Worm (Caenorhabditis elegans): ENCODE results near the gene tost-1.

tost-1 gene

ce11 chrIII:4875663-4876062 is 2.4 kb downstream of the tost-1 start (continued):
- no peak for TF ChIP-seq isw-1 (GFP tag; IDR thresholded peaks at IDR 0.05)
- TF ChIP-seq nhr-85 (tag), result no peak
- TF ChIP-seq nhr-47 (tag; optimal IDR thresholded peaks at IDR 0.05), result peak; percentile 3
- TF ChIP-seq ceh-88 (GFP tag; IDR thresholded peaks at IDR 0.05), result no peak
- no peak for TF ChIP-seq pax-3 (tag; optimal IDR thresholded peaks at IDR 0.05)
- TF ChIP-seq fos-1 (tag; optimal IDR thresholded peaks at IDR 0.05), result no peak
- TF ChIP-seq mef-2 (tag; optimal IDR thresholded peaks at IDR 0.05), result no peak
- peak; percentile 56 for TF ChIP-seq dsc-1 (tag; optimal IDR thresholded peaks at IDR 0.05)
- TF ChIP-seq fkh-8 (tag; optimal IDR thresholded peaks at IDR 0.05), result peak; percentile 77
- no peak for TF ChIP-seq tlp-1 (tag; optimal IDR thresholded peaks at IDR 0.05)
- TF ChIP-seq ama-1 (optimal IDR thresholded peaks at IDR 0.05), result no peak
- TF ChIP-seq rnt-1 (tag; optimal IDR thresholded peaks at IDR 0.05), result no peak
- peak; percentile 61 for TF ChIP-seq lin-14 (GFP tag; optimal IDR thresholded peaks at IDR 0.05)
- no peak for TF ChIP-seq lir-3 (tag; optimal IDR thresholded peaks at IDR 0.05; ENCODE audit: poor library complexity)
- TF ChIP-seq fkh-4 (tag; optimal IDR thresholded peaks at IDR 0.05; ENCODE audit: borderline replicate concordance), result no peak
- TF ChIP-seq pqm-1 (tag; optimal IDR thresholded peaks at IDR 0.05), result no peak
- TF ChIP-seq dpl-1 (GFP tag; optimal IDR thresholded peaks at IDR 0.05), result peak in 1 of 3 experiments; percentile 40
- no peak for TF ChIP-seq hlh-4 (tag; optimal IDR thresholded peaks at IDR 0.05)
- no peak for TF ChIP-seq nhr-11 (tag; optimal IDR thresholded peaks at IDR 0.05)
- TF ChIP-seq nhr-90 (tag; optimal IDR thresholded peaks at IDR 0.05; ENCODE audit: poor library complexity), result no peak
- TF ChIP-seq lin-15B (tag; optimal IDR thresholded peaks at IDR 0.05), result no peak
- TF ChIP-seq tbx-2 (tag; optimal IDR thresholded peaks at IDR 0.05), result no peak

DNA sequence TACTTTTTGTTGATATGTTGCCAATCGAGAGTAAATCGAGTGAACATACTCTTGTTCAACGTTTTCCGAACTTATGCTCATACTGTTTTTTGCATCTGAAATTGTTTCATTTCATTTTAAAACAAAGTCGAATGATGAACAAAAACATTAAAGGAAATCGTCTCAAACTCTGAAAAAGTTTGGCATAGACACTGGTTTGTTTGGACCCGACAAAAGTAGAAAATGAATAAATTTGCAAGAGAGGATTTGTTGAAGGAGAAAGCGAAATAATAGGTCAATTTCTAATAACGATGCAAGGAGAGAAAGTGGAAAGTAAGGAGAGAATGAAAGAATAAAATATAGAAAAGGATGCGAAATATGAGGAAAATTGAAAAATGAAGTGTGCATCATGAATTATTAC is 3.4 kb downstream of the tost-1 start, which contains the start of gene C35D10.12:
Gene C35D10.12 (minus strand): TSS at position 101 of the 400 bp plus-strand sequence.
- TF ChIP-seq lin-13 (GFP tag; optimal IDR thresholded peaks at IDR 0.05) (no peak), efl-1 (optimal IDR thresholded peaks at IDR 0.05) (no peak), efl-1 (GFP tag; optimal IDR thresholded peaks at IDR 0.05 in 1 of 2) (peak in 1 of 2 experiments; percentile 31), xbp-1 (tag; optimal IDR thresholded peaks at IDR 0.05) (no peak), nhr-71 (tag; optimal IDR thresholded peaks at IDR 0.05) (no peak), nhr-237 (tag; optimal IDR thresholded peaks at IDR 0.05) (no peak), ama-1 (optimal IDR thresholded peaks at IDR 0.05) (no peak)

- TF ChIP-seq C34B4.2 (tag; optimal IDR thresholded peaks at IDR 0.05), result no peak
- TF ChIP-seq lin-39 (tag; optimal IDR thresholded peaks at IDR 0.05), result no peak
- no peak for TF ChIP-seq mab-9 (GFP tag; IDR thresholded peaks at IDR 0.05)
- no peak for TF ChIP-seq ztf-11 (tag; optimal IDR thresholded peaks at IDR 0.05)
- TF ChIP-seq sup-37 (GFP tag; optimal IDR thresholded peaks at IDR 0.05), result no peak
These were observed 4.7 kb downstream of the tost-1 start for ce11 chrIII:4873395-4873794.

DNA sequence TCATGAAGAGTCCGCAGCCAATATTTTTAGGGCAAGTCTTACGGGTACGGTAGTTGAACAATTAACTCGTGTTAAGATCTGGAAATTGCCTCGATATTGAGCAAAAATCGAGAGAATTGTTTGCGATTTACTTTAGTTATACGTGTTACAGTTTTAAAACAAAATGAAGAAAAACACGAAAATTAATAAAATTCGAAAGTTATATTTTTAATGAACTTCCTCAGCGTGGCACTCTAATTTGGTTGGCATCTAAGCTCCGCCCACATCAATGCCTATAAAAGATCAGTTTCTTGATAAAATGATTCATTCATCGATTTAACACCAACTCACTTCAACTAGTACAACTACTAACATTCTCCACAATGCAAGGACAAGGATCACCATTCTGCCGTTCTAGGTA is 7.6 kb downstream of the tost-1 start, which contains the start of gene gipc-1:
Gene gipc-1 (plus strand): TSS at position 301 of the 400 bp plus-strand sequence.
- TF ChIP-seq swsn-7 (tag; optimal IDR thresholded peaks at IDR 0.05), result no peak
- no peak for TF ChIP-seq ceh-8 (GFP tag; optimal IDR thresholded peaks at IDR 0.05)
- TF ChIP-seq nhr-12 (tag; optimal IDR thresholded peaks at IDR 0.05), result no peak
- TF ChIP-seq lin-13 (GFP tag; optimal IDR thresholded peaks at IDR 0.05), result no peak
- no peak for TF ChIP-seq aly-2 (tag; optimal IDR thresholded peaks at IDR 0.05)
- no peak for TF ChIP-seq unc-98 (GFP tag; IDR thresholded peaks at IDR 0.05)
- no peak for TF ChIP-seq grh-1 (GFP tag; IDR thresholded peaks at IDR 0.05)
- TF ChIP-seq F16B12.6 (tag; optimal IDR thresholded peaks at IDR 0.05), result no peak
- TF ChIP-seq C04F5.9 (tag; optimal IDR thresholded peaks at IDR 0.05), result no peak
- TF ChIP-seq isw-1 (GFP tag; IDR thresholded peaks at IDR 0.05), result no peak
- TF ChIP-seq lir-3 (tag; optimal IDR thresholded peaks at IDR 0.05; ENCODE audit: poor library complexity), result no peak
- TF ChIP-seq hlh-4 (tag; optimal IDR thresholded peaks at IDR 0.05), result no peak

Data from whole organism, L1 larva.